Worm (Caenorhabditis elegans): ENCODE measurements around the gene dtmk-1.
A peak's percentile ranks its signal among the peaks of the same experiment; 100 is the strongest.

The dtmk-1 gene

ce11 chrII:9931012-9931411 lies 35.9 kb downstream of the dtmk-1 start (continued):
- TF ChIP-seq tag-97 (GFP tag; IDR thresholded peaks at IDR 0.05): no peak
- TF ChIP-seq nhr-237 (tag; optimal IDR thresholded peaks at IDR 0.05): no peak
- no peak for TF ChIP-seq lin-15B (tag; optimal IDR thresholded peaks at IDR 0.05)
- TF ChIP-seq hlh-11 (tag; optimal IDR thresholded peaks at IDR 0.05): no peak
- no peak for TF ChIP-seq jun-1 (tag; optimal IDR thresholded peaks at IDR 0.05)
- no peak for TF ChIP-seq daf-19 (GFP tag; conservative IDR thresholded peaks at IDR 0.05)
- no peak for TF ChIP-seq ztf-7 (tag; optimal IDR thresholded peaks at IDR 0.05)
- TF ChIP-seq ceh-44 (GFP tag; IDR thresholded peaks at IDR 0.05): no peak
- peak in 1 of 2 experiments; percentile 40 for TF ChIP-seq lsy-2 (tag; optimal IDR thresholded peaks at IDR 0.05)
- TF ChIP-seq madf-5 (GFP tag; IDR thresholded peaks at IDR 0.05): no peak
- no peak for TF ChIP-seq egl-27 (tag; optimal IDR thresholded peaks at IDR 0.05)
- TF ChIP-seq aha-1 (tag): peak; percentile 52
- no peak for TF ChIP-seq F49E8.2 (tag; optimal IDR thresholded peaks at IDR 0.05; ENCODE audit: borderline replicate concordance)
- TF ChIP-seq daf-12 (tag; optimal IDR thresholded peaks at IDR 0.05): no peak
- no peak for TF ChIP-seq nhr-102 (tag; optimal IDR thresholded peaks at IDR 0.05)
- TF ChIP-seq snpc-4 (tag; optimal IDR thresholded peaks at IDR 0.05): no peak
- no peak for TF ChIP-seq lir-3 (tag; optimal IDR thresholded peaks at IDR 0.05)
- no peak for TF ChIP-seq arid-1 (GFP tag; conservative IDR thresholded peaks at IDR 0.05)
- TF ChIP-seq F37D6.2 (tag; optimal IDR thresholded peaks at IDR 0.05): no peak
- no peak for TF ChIP-seq dmd-9 (GFP tag; IDR thresholded peaks at IDR 0.05)
- no peak for TF ChIP-seq fos-1 (tag; optimal IDR thresholded peaks at IDR 0.05)
- TF ChIP-seq R02D3.7 (tag; optimal IDR thresholded peaks at IDR 0.05): no peak
- no peak for TF ChIP-seq unc-39 (tag; optimal IDR thresholded peaks at IDR 0.05)
- no peak for TF ChIP-seq nhr-28 (tag; optimal IDR thresholded peaks at IDR 0.05)
- TF ChIP-seq dmd-6 (GFP tag; IDR thresholded peaks at IDR 0.05): no peak; the same call in 1 of the 2 replicates
- no peak for TF ChIP-seq spr-3 (GFP tag; optimal IDR thresholded peaks at IDR 0.05)
- no peak for TF ChIP-seq ceh-82 (tag; optimal IDR thresholded peaks at IDR 0.05)
- TF ChIP-seq hmg-1.1 (GFP tag; IDR thresholded peaks at IDR 0.05): peak; percentile 44
- TF ChIP-seq ceh-28 (tag; optimal IDR thresholded peaks at IDR 0.05): no peak
- TF ChIP-seq spr-1 (tag; optimal IDR thresholded peaks at IDR 0.05): no peak
- no peak for TF ChIP-seq zag-1 (tag; optimal IDR thresholded peaks at IDR 0.05)
- no peak for TF ChIP-seq zip-2 (tag; optimal IDR thresholded peaks at IDR 0.05)
- TF ChIP-seq zfp-3 (GFP tag; conservative IDR thresholded peaks at IDR 0.05): no peak
- no peak for TF ChIP-seq nhr-48 (tag; optimal IDR thresholded peaks at IDR 0.05)
- TF ChIP-seq dpl-1 (GFP tag; optimal IDR thresholded peaks at IDR 0.05): peak; percentile 22
- TF ChIP-seq vab-7 (GFP tag; IDR thresholded peaks at IDR 0.05): no peak
- TF ChIP-seq hif-1 (tag; optimal IDR thresholded peaks at IDR 0.05): peak in 1 of 2 experiments; percentile 80
- TF ChIP-seq T20F7.1 (GFP tag; optimal IDR thresholded peaks at IDR 0.05): no peak
- TF ChIP-seq unc-62 (GFP tag; optimal IDR thresholded peaks at IDR 0.05 in 1 of 2): no peak
- TF ChIP-seq unc-62 (tag; optimal IDR thresholded peaks at IDR 0.05): no peak
- TF ChIP-seq F44E2.7 (GFP tag; IDR thresholded peaks at IDR 0.05): no peak
- peak; percentile 14 for TF ChIP-seq dve-1 (tag; optimal IDR thresholded peaks at IDR 0.05; ENCODE audit: insufficient read depth)
- TF ChIP-seq Y5F2A.4 (GFP tag; optimal IDR thresholded peaks at IDR 0.05): no peak
- TF ChIP-seq F26F4.8 (GFP tag; conservative IDR thresholded peaks at IDR 0.05): no peak
- TF ChIP-seq rbr-2 (tag; optimal IDR thresholded peaks at IDR 0.05): peak; percentile 5
- no peak for TF ChIP-seq ceh-62 (tag; optimal IDR thresholded peaks at IDR 0.05)
- TF ChIP-seq hlh-30 (tag; optimal IDR thresholded peaks at IDR 0.05; ENCODE audit: insufficient read depth): peak; percentile 57
- no peak for TF ChIP-seq mdl-1 (tag; optimal IDR thresholded peaks at IDR 0.05)
- 0 out of 2 replicates have a peak, but pooled peaks have one; percentile 32 for TF ChIP-seq tra-1 (GFP tag; IDR thresholded peaks at IDR 0.05)
- no peak for TF ChIP-seq nhr-6 (tag; optimal IDR thresholded peaks at IDR 0.05)

Measured in whole organism, L4 larva.